Worm (Caenorhabditis elegans) whole organism, late embryonic: Measurements from ENCODE around the gene F35C5.3.

Experiments used
- K02D7.2 ChIP-seq: sonication (generic microtip); optimal IDR thresholded peaks from 2 replicates; lab custom pipeline; 2017; ENCODE audit warnings: mild to moderate bottlenecking, missing genetic modification characterization, missing compliant biosample characterization
- Y22D7AL.16 ChIP-seq: sonication (generic microtip); optimal IDR thresholded peaks from 2 replicates; lab custom pipeline; 2016; ENCODE audit warnings: missing genetic modification characterization, missing compliant biosample characterization
- ceh-14 ChIP-seq: sonication (generic microtip); optimal IDR thresholded peaks from 2 replicates; lab custom pipeline; 2016; ENCODE audit warnings: missing genotype, missing genetic modification characterization, missing compliant biosample characterization
- ceh-18 ChIP-seq: sonication (generic microtip); optimal IDR thresholded peaks from 2 replicates; lab custom pipeline; 2016; ENCODE audit warnings: missing genetic modification characterization, missing compliant biosample characterization
- ceh-22 ChIP-seq: sonication (generic microtip); optimal IDR thresholded peaks from 2 replicates; lab custom pipeline; 2017; ENCODE audit warnings: missing biosample characterization, missing genetic modification characterization
- ceh-24 ChIP-seq: sonication (generic microtip); optimal IDR thresholded peaks from 2 replicates; lab custom pipeline; 2016; ENCODE audit warnings: mild to moderate bottlenecking, missing genetic modification characterization, missing compliant biosample characterization
- ceh-30 ChIP-seq: fragments of 150-350 bp; optimal IDR thresholded peaks from 2 replicates; lab custom pipeline; 2014; ENCODE audit warnings: missing biosample characterization, missing genetic modification characterization
- ceh-31 ChIP-seq: sonication (generic microtip); optimal IDR thresholded peaks from 2 replicates; lab custom pipeline; 2016; ENCODE audit warnings: missing genetic modification characterization, missing compliant biosample characterization
- ceh-48 ChIP-seq: sonication (generic microtip); optimal IDR thresholded peaks from 2 replicates; lab custom pipeline; 2016; ENCODE audit warnings: missing genetic modification characterization, inconsistent platforms, missing compliant biosample characterization
- ceh-6 ChIP-seq: fragments of 200-800 bp; sonication (Bioruptor generic); optimal IDR thresholded peaks from 2 replicates; lab custom pipeline; 2018; ENCODE audit warnings: mild to moderate bottlenecking, missing genetic modification characterization, missing compliant biosample characterization
- dve-1 ChIP-seq: sonication (generic microtip); optimal IDR thresholded peaks from 2 replicates; lab custom pipeline; 2017; ENCODE audit warnings: antibody characterized with exemption, mild to moderate bottlenecking, missing genetic modification characterization, missing compliant biosample characterization
- elt-4 ChIP-seq: sonication (generic microtip); optimal IDR thresholded peaks from 2 replicates; lab custom pipeline; 2016; ENCODE audit warnings: missing genetic modification characterization, missing compliant biosample characterization
- ets-4 ChIP-seq: sonication (generic microtip); optimal IDR thresholded peaks from 2 replicates; lab custom pipeline; 2016; ENCODE audit warnings: missing genetic modification characterization, missing compliant biosample characterization
- eyg-1 ChIP-seq: sonication (generic microtip); optimal IDR thresholded peaks from 2 replicates; lab custom pipeline; 2016; ENCODE audit warnings: missing genotype, missing genetic modification characterization, missing compliant biosample characterization
- fax-1 ChIP-seq: sonication (generic microtip); optimal IDR thresholded peaks from 2 replicates; lab custom pipeline; 2016; ENCODE audit warnings: missing genotype, missing genetic modification characterization, missing compliant biosample characterization
- fkh-10 ChIP-seq: fragments of 150-350 bp; optimal IDR thresholded peaks from 2 replicates; lab custom pipeline; 2014; ENCODE audit warnings: missing biosample characterization, missing genetic modification reagents, missing genetic modification characterization
- fkh-6 ChIP-seq: sonication (generic microtip); optimal IDR thresholded peaks from 2 replicates; lab custom pipeline; 2016; ENCODE audit warnings: missing genetic modification characterization, missing compliant biosample characterization
- gmeb-2 ChIP-seq: sonication (generic microtip); optimal IDR thresholded peaks from 2 replicates; lab custom pipeline; 2016; ENCODE audit warnings: missing genetic modification characterization, inconsistent platforms, missing compliant biosample characterization
- hlh-13 ChIP-seq: fragments of 200-800 bp; sonication (Bioruptor generic); optimal IDR thresholded peaks from 2 replicates; lab custom pipeline; 2018; ENCODE audit warnings: mild to moderate bottlenecking, missing genetic modification characterization, missing compliant biosample characterization
- hlh-8 ChIP-seq: sonication (generic microtip); optimal IDR thresholded peaks from 2 replicates; lab custom pipeline; 2016; ENCODE audit warnings: missing genotype, missing genetic modification characterization, missing compliant biosample characterization
- lim-6 ChIP-seq: sonication (generic microtip); optimal IDR thresholded peaks from 2 replicates; lab custom pipeline; 2016; ENCODE audit warnings: missing genetic modification characterization, missing compliant biosample characterization
- madf-2 ChIP-seq: sonication (generic microtip); optimal IDR thresholded peaks from 2 replicates; lab custom pipeline; 2017; ENCODE audit warnings: missing genetic modification characterization, missing compliant biosample characterization
- nfya-1 ChIP-seq: sonication (generic microtip); optimal IDR thresholded peaks from 2 replicates; lab custom pipeline; 2017; ENCODE audit warnings: missing genetic modification characterization, mild to moderate bottlenecking, missing compliant biosample characterization, antibody characterized with exemption, moderate library complexity
- nhr-11 ChIP-seq: fragments of 150-350 bp; optimal IDR thresholded peaks from 2 replicates; lab custom pipeline; 2014; ENCODE audit warnings: missing biosample characterization, missing genetic modification characterization
- npax-4 ChIP-seq: sonication (generic microtip); optimal IDR thresholded peaks from 2 replicates; lab custom pipeline; 2016; ENCODE audit warnings: missing genetic modification characterization, missing compliant biosample characterization
- odd-2 ChIP-seq: sonication (generic microtip); optimal IDR thresholded peaks from 2 replicates; lab custom pipeline; 2017; ENCODE audit warnings: antibody characterized with exemption, mild to moderate bottlenecking, missing genetic modification characterization, missing compliant biosample characterization
- pha-2 ChIP-seq: sonication (generic microtip); optimal IDR thresholded peaks from 2 replicates; lab custom pipeline; 2017; ENCODE audit warnings: mild to moderate bottlenecking, missing genetic modification characterization, missing compliant biosample characterization
- pha-4 ChIP-seq: fragments of 150-350 bp; optimal IDR thresholded peaks from 2 replicates; lab custom pipeline; 2018; ENCODE audit warnings: missing biosample characterization, missing genetic modification reagents, missing genetic modification characterization
- pqm-1 ChIP-seq: sonication (generic microtip); optimal IDR thresholded peaks from 2 replicates; lab custom pipeline; 2016; ENCODE audit warnings: missing genetic modification characterization, missing compliant biosample characterization
- rnt-1 ChIP-seq: sonication (generic microtip); optimal IDR thresholded peaks from 2 replicates; lab custom pipeline; 2016; ENCODE audit warnings: missing genetic modification characterization, missing compliant biosample characterization
- sdc-2 ChIP-seq: sonication (generic microtip); optimal IDR thresholded peaks from 2 replicates; lab custom pipeline; 2016; ENCODE audit warnings: missing genotype, missing genetic modification characterization, missing compliant biosample characterization
- sox-2 ChIP-seq: fragments of 200-800 bp; sonication (Bioruptor generic); IDR thresholded peaks from 2 replicates; pipeline ENCODE4 v1.3.6; 2022; ENCODE audit warnings: missing genetic modification reagents, missing genetic modification characterization, missing compliant biosample characterization
- sox-4 ChIP-seq: sonication (generic microtip); optimal IDR thresholded peaks from 2 replicates; lab custom pipeline; 2017; ENCODE audit warnings: mild to moderate bottlenecking, missing genetic modification characterization, inconsistent platforms, missing compliant biosample characterization
- unc-42 ChIP-seq: sonication (generic microtip); optimal IDR thresholded peaks from 2 replicates; lab custom pipeline; 2016; ENCODE audit warnings: missing genotype, missing genetic modification characterization, missing compliant biosample characterization
- unc-55 ChIP-seq: sonication (generic microtip); optimal IDR thresholded peaks from 2 replicates; lab custom pipeline; 2017; ENCODE audit warnings: missing biosample characterization, missing genetic modification reagents, missing genetic modification characterization
- ztf-16 ChIP-seq: sonication (generic microtip); optimal IDR thresholded peaks from 2 replicates; lab custom pipeline; 2017; ENCODE audit warnings: missing genetic modification characterization, missing compliant biosample characterization

Gene F35C5.3

DNA sequence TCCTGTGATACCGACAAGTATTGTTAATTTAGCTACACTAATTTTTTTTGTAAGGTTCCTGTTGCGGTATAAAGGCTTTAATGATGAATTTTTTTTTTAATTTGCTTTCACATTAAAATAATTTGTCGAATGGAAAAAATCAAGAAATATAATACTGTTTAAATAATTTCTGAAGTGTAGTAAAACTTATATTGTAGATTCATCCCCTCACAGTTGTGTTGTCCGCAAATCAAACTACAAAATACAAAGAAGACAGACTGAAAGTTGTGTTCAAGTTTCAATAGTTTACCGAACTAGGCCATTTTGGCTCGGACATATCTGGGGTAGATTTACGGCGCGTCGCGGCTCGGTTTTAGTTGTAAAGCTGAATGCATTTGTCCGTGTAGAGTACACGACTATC lies 8.8 kb downstream of the F35C5.3 start:
- TF ChIP-seq sdc-2 (no peak), fkh-10 (GFP tag; lab: Kevin White, UChicago) (no peak), rnt-1 (tag; lab: Kevin White, UChicago) (no peak), dve-1 (no peak), elt-4 (tag; lab: Kevin White, UChicago) (no peak), ceh-48 (tag; lab: Kevin White, UChicago) (no peak)

DNA sequence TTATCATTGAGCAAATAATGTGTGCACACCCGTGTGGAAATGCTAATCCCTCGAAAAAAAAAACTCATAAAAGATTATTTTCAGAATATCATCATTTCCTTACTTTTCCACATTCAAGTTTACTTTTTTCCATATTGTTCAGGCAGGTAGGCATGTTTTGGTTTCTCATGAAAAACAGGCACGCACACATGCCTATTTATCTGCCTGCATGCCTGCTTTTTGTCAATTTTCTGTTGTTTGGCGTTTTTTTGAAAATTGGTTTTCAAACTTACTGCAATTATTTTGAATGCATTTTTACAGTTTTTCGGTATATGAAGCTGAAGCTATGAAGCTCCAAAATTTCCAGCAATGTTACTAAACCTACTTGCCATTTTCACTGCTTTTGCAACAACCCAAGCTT lies 9.4 kb downstream of the F35C5.3 start, which contains the start of gene clec-64:
clec-64 (plus strand) TSS at position 301 of the 400 bp plus-strand sequence.
- no peak for TF ChIP-seq hlh-13 (GFP tag; lab: Kevin White, UChicago)

DNA sequence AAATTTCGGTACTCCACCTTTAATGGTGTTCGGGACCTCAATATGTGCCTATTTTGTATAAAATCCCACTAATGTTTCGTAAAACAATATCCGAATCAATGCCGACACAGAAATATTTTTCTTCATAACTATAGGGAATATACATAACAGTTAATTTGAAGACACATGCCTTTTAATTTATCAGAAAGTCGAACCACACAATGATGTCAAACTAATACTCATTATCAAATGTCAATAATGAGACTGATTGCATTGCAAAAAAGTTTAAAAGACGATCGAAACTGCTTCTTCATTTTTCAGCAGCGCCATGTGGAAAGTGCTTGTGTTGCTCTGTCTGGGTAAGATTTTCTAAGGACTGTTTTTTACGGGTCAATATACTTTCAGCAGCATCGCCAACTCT lies 12.5 kb downstream of the F35C5.3 start, which contains the start of gene clec-65:
clec-65 (plus strand) TSS at position 301 of the 400 bp plus-strand sequence.
- TF ChIP-seq ceh-24 (no peak), sox-2 (GFP tag; lab: Robert Waterston, UW) (no peak), unc-55 (no peak), lim-6 (no peak), fkh-6 (tag; lab: Kevin White, UChicago) (no peak), Y22D7AL.16 (tag; lab: Kevin White, UChicago) (no peak)
- TF ChIP-seq, all 69 proteins: peak for 0

DNA sequence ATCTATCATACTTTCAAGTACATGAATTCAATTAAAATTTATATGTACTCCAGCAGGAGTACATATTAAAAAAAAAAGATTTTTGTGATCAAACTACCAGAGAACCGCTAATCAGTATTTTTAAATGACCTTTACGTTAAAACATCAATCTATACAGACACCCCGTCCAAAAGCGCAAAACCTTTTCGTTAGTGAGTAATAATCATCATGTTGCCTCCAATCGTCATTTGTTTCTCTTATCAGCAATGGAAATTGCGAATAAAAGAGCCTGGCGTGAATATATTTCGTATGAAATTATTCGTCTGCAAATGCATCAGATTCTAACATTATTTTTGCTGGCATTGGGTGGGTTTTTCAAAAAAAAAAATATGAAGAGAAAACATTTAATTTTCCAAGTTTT lies 15.6 kb downstream of the F35C5.3 start, which contains the start of gene clec-66:
clec-66 (plus strand) TSS at position 225 of the 400 bp plus-strand sequence.
- TF ChIP-seq sox-4 (tag; lab: Kevin White, UChicago) (no peak), nfya-1 (tag; lab: Kevin White, UChicago) (no peak), sdc-2 (no peak), K02D7.2 (tag; lab: Kevin White, UChicago) (no peak), npax-4 (tag; lab: Kevin White, UChicago) (no peak), hlh-13 (GFP tag; lab: Kevin White, UChicago) (no peak), fkh-6 (tag; lab: Kevin White, UChicago) (no peak), madf-2 (tag; lab: Kevin White, UChicago) (no peak), pha-2 (tag; lab: Kevin White, UChicago) (no peak), ceh-30 (tag; lab: Kevin White, UChicago) (no peak), odd-2 (tag; lab: Kevin White, UChicago) (no peak)
- TF ChIP-seq, all 69 proteins: peak for 0

ce11 chrII:12907070-12907469 lies 18.5 kb downstream of the F35C5.3 start, which contains the start of gene nspb-11:
Gene nspb-11 (plus strand): TSS chrII:12907370.
- no peak for TF ChIP-seq npax-4 (tag; lab: Kevin White, UChicago)
- no peak for TF ChIP-seq fax-1 (tag; lab: Kevin White, UChicago)
- TF ChIP-seq ztf-16 (tag; lab: Kevin White, UChicago), result no peak
- no peak for TF ChIP-seq madf-2 (tag; lab: Kevin White, UChicago)
- no peak for TF ChIP-seq hlh-8 (tag; lab: Kevin White, UChicago)
- no peak for TF ChIP-seq eyg-1 (tag; lab: Kevin White, UChicago)
- TF ChIP-seq unc-42 (tag; lab: Kevin White, UChicago), result no peak
- TF ChIP-seq ceh-14 (tag; lab: Kevin White, UChicago), result no peak
- TF ChIP-seq nhr-11 (tag; lab: Kevin White, UChicago), result no peak
- no peak for TF ChIP-seq pqm-1
- no peak for TF ChIP-seq ets-4
- no peak for TF ChIP-seq ceh-18 (tag; lab: Kevin White, UChicago)
- no peak for TF ChIP-seq ceh-31 (tag; lab: Kevin White, UChicago)
- no peak for TF ChIP-seq K02D7.2 (tag; lab: Kevin White, UChicago)
- no peak for TF ChIP-seq pha-4 (tag; lab: Kevin White, UChicago)
- TF ChIP-seq Y22D7AL.16 (tag; lab: Kevin White, UChicago), result no peak
- TF ChIP-seq ceh-6 (GFP tag; lab: Kevin White, UChicago), result no peak
- no peak for TF ChIP-seq gmeb-2 (tag; lab: Kevin White, UChicago)
- TF ChIP-seq fkh-10 (GFP tag; lab: Kevin White, UChicago), result no peak
- TF ChIP-seq ceh-22 (tag; lab: Kevin White, UChicago), result no peak
